Fruit fly (Drosophila melanogaster) whole organism, prepupa: ENCODE measurements around the gene mRpL37.

Experiments used
- Blimp-1 ChIP-seq: fragments of 200-800 bp; sonication (Bioruptor generic); optimal IDR thresholded peaks from 3 replicates; lab custom pipeline; 2017; ENCODE audit warnings: missing biosample characterization, missing genetic modification characterization, mild to moderate bottlenecking, moderate library complexity, missing genetic modification reagents
- CG10669 ChIP-seq: fragments of 200-800 bp; sonication (Bioruptor generic); optimal IDR thresholded peaks from 3 replicates; lab custom pipeline; 2018; ENCODE audit warnings: missing biosample characterization, mild to moderate bottlenecking, missing genetic modification characterization, moderate library complexity
- CG1621 ChIP-seq: fragments of 200-800 bp; sonication (Bioruptor generic); optimal IDR thresholded peaks from 3 replicates; lab custom pipeline; 2018; ENCODE audit warnings: missing biosample characterization, mild to moderate bottlenecking, missing genetic modification characterization
- CG16779 ChIP-seq: fragments of 200-800 bp; sonication (Bioruptor generic); optimal IDR thresholded peaks from 3 replicates; lab custom pipeline; 2017; ENCODE audit warnings: missing biosample characterization, mild to moderate bottlenecking, missing genetic modification characterization
- CG7368 ChIP-seq: fragments of 200-800 bp; sonication (Bioruptor generic); optimal IDR thresholded peaks from 3 replicates; lab custom pipeline; 2016; ENCODE audit warnings: missing biosample characterization, missing genetic modification characterization
- Hr39 ChIP-seq: fragments of 200-800 bp; sonication (Bioruptor generic); optimal IDR thresholded peaks from 2 replicates; lab custom pipeline; 2016; ENCODE audit warnings: missing biosample characterization, missing genetic modification characterization
- Lpt ChIP-seq: fragments of 200-800 bp; sonication (Bioruptor generic); optimal IDR thresholded peaks from 3 replicates; lab custom pipeline; 2016; ENCODE audit warnings: missing biosample characterization, missing genetic modification characterization
- Sox14 ChIP-seq: fragments of 200-800 bp; sonication (Bioruptor generic); optimal IDR thresholded peaks from 3 replicates; lab custom pipeline; 2016; ENCODE audit warnings: missing biosample characterization, missing genetic modification characterization
- dsx ChIP-seq: fragments of 200-800 bp; optimal IDR thresholded peaks from 3 replicates; lab custom pipeline; 2019; ENCODE audit warnings: missing biosample characterization, mild to moderate bottlenecking, missing genetic modification characterization, moderate library complexity; ENCODE audit not compliant: poor library complexity, severe bottlenecking
- fkh ChIP-seq: fragments of 200-800 bp; sonication (Bioruptor generic); optimal IDR thresholded peaks from 3 replicates; lab custom pipeline; 2017; ENCODE audit warnings: missing biosample characterization, mild to moderate bottlenecking, missing genetic modification characterization, moderate library complexity
- spab ChIP-seq: fragments of 200-800 bp; sonication (Bioruptor generic); optimal IDR thresholded peaks from 2 replicates; lab custom pipeline; 2017; ENCODE audit warnings: missing biosample characterization, mild to moderate bottlenecking, missing genetic modification characterization, missing genetic modification reagents
- ss ChIP-seq, 2 experiments: fragments of 200-800 bp; sonication (Bioruptor generic); optimal IDR thresholded peaks; 2 replicates in 1 of 2; 3 replicates in 1 of 2; lab custom pipeline; 2017 to 2018; ENCODE audit warnings: mild to moderate bottlenecking in 2 of 2, missing biosample characterization in 2 of 2, missing genetic modification characterization in 2 of 2, moderate library complexity in 1 of 2
- svp ChIP-seq: fragments of 200-800 bp; sonication (Bioruptor generic); peaks from one replicate; lab custom pipeline; 2016; ENCODE audit warnings: missing biosample characterization, missing genetic modification characterization
- topi ChIP-seq: fragments of 200-800 bp; sonication (Bioruptor generic); optimal IDR thresholded peaks from 3 replicates; lab custom pipeline; 2016; ENCODE audit warnings: missing biosample characterization, missing genetic modification characterization

DNA sequence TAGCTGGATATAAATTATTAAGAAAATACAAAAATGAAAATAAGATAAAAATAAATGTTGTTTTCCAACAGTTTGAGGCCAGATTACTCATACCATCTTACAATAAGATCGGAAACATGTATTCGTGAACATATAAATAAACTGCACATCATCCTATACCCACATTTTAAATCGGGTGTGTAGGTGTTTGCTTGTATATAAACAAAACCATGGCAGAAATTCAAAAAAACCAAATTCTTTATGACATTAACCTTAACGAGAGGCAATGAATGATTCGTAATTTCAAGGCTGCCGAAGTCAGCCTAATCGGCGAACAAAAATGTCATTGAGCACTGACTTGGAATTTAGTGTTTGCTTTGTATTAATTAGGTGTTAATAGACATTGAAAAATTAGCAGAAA is 5.7 kb downstream of the mRpL37 start:
- TF ChIP-seq fkh (GFP tag; lab: Kevin White, UChicago) (no peak), Hr39 (no peak), CG16779 (tag; lab: Kevin White, UChicago) (no peak), topi (GFP tag; lab: Kevin White, UChicago) (no peak), Lpt (no peak), CG10669 (GFP tag; lab: Kevin White, UChicago) (no peak), spab (GFP tag; lab: Kevin White, UChicago) (no peak), ss (GFP tag; optimal IDR thresholded peaks at IDR 0.05; lab: Kevin White, UChicago) (no peak), CG1621 (tag; lab: Kevin White, UChicago) (no peak), Sox14 (no peak), svp (GFP tag; lab: Kevin White, UChicago) (no peak), Blimp-1 (GFP tag; lab: Kevin White, UChicago) (no peak), dsx (no peak), CG7368 (GFP tag; lab: Kevin White, UChicago) (no peak)
